Fruit fly (Drosophila melanogaster) whole organism, embryonic: ENCODE data around the gene Cp18.

Experiments used
- ATbp ChIP-seq: fragments of 200-800 bp; sonication (Bioruptor generic); optimal IDR thresholded peaks from 2 replicates; lab custom pipeline; 2017; ENCODE audit warnings: missing biosample characterization, mild to moderate bottlenecking, missing genetic modification characterization, missing genetic modification reagents
- Abd-B ChIP-seq: fragments of 200-800 bp; sonication (Bioruptor generic); optimal IDR thresholded peaks from 2 replicates; lab custom pipeline; 2018; ENCODE audit warnings: missing biosample characterization, mild to moderate bottlenecking, missing genetic modification characterization, moderate library complexity
- Adf1 ChIP-seq: fragments of 200-800 bp; sonication (Bioruptor generic); IDR thresholded peaks from 2 replicates; pipeline ENCODE4 v1.3.6; 2022; ENCODE audit warnings: missing biosample characterization, missing genetic modification characterization
- B-H2 ChIP-seq: fragments of 200-800 bp; sonication (Bioruptor generic); optimal IDR thresholded peaks from 2 replicates; lab custom pipeline; 2018; ENCODE audit warnings: missing biosample characterization, mild to moderate bottlenecking, missing genetic modification characterization
- BtbVII ChIP-seq: fragments of 200-800 bp; sonication (Bioruptor generic); optimal IDR thresholded peaks from 3 replicates; lab custom pipeline; 2017; ENCODE audit warnings: missing biosample characterization, mild to moderate bottlenecking, missing genetic modification characterization
- CG10959 ChIP-seq: fragments of 200-800 bp; sonication (Bioruptor generic); IDR thresholded peaks from 2 replicates; pipeline ENCODE4 v1.3.6; 2022; ENCODE audit warnings: missing biosample characterization, missing genetic modification characterization
- CG11085 ChIP-seq: fragments of 200-800 bp; sonication (Bioruptor generic); IDR thresholded peaks from 2 replicates; pipeline ENCODE4 v1.3.6; 2022; ENCODE audit warnings: missing biosample characterization, missing genetic modification characterization
- CG13775 ChIP-seq: fragments of 200-800 bp; sonication (Bioruptor generic); optimal IDR thresholded peaks from 3 replicates; lab custom pipeline; 2017; ENCODE audit warnings: missing biosample characterization, mild to moderate bottlenecking, missing genetic modification characterization
- CG14014 ChIP-seq: fragments of 200-800 bp; sonication (Bioruptor generic); IDR thresholded peaks from 2 replicates; pipeline ENCODE4 v1.3.6; 2022; ENCODE audit warnings: missing biosample characterization, missing genetic modification characterization
- CG17568 ChIP-seq: fragments of 200-800 bp; sonication (Bioruptor generic); optimal IDR thresholded peaks from 2 replicates; lab custom pipeline; 2018; ENCODE audit warnings: missing biosample characterization, mild to moderate bottlenecking, missing genetic modification characterization, moderate library complexity
- CG1792 ChIP-seq: fragments of 200-800 bp; sonication (Bioruptor generic); optimal IDR thresholded peaks from 2 replicates; lab custom pipeline; 2016; ENCODE audit warnings: missing biosample characterization, missing genetic modification characterization
- CG1832 ChIP-seq: fragments of 200-800 bp; sonication (Bioruptor generic); optimal IDR thresholded peaks from 2 replicates; lab custom pipeline; 2017; ENCODE audit warnings: missing biosample characterization, mild to moderate bottlenecking, missing genetic modification characterization, inconsistent platforms
- CG34224 ChIP-seq: fragments of 200-800 bp; sonication (Bioruptor generic); IDR thresholded peaks from 3 replicates; pipeline ENCODE4 v1.3.6; 2022; ENCODE audit warnings: missing biosample characterization, missing genetic modification characterization; ENCODE audit not compliant: partially characterized antibody
- CG42726 ChIP-seq: fragments of 200-800 bp; sonication (Bioruptor generic); IDR thresholded peaks from 2 replicates; pipeline ENCODE4 v1.3.6; 2022; ENCODE audit warnings: missing biosample characterization, missing genetic modification characterization; ENCODE audit not compliant: partially characterized antibody
- CG4360 ChIP-seq: fragments of 200-800 bp; sonication (Bioruptor generic); IDR thresholded peaks from 2 replicates; pipeline ENCODE4 v1.3.6; 2022; ENCODE audit warnings: missing biosample characterization, missing genetic modification characterization
- CG7357 ChIP-seq: fragments of 200-800 bp; sonication (Bioruptor generic); IDR thresholded peaks from 3 replicates; pipeline ENCODE4 v1.3.6; 2022; ENCODE audit warnings: missing biosample characterization, missing genetic modification characterization
- D ChIP-seq, 2 experiments: fragments of 200-800 bp in 1 of 2; fragments of >200 bp in 1 of 2; sonication (Bioruptor generic) in 1 of 2; optimal IDR thresholded peaks; 2 replicates in 1 of 2; 3 replicates in 1 of 2; lab custom pipeline; 2017; ENCODE audit warnings: mild to moderate bottlenecking in 1 of 2, missing biosample characterization in 1 of 2, missing genetic modification characterization in 1 of 2, missing genetic modification reagents in 1 of 2
- D19B ChIP-seq: fragments of 200-800 bp; sonication (Bioruptor generic); optimal IDR thresholded peaks from 2 replicates; lab custom pipeline; 2017; ENCODE audit warnings: missing biosample characterization, mild to moderate bottlenecking, missing genetic modification characterization
- Doc2 ChIP-seq: fragments of 200-800 bp; sonication (Bioruptor generic); IDR thresholded peaks from 2 replicates; pipeline ENCODE4 v1.3.6; 2022; ENCODE audit warnings: missing biosample characterization, missing genetic modification characterization
- Doc3 ChIP-seq: fragments of 200-800 bp; sonication (Bioruptor generic); IDR thresholded peaks from 3 replicates; pipeline ENCODE4 v1.3.6; 2022; ENCODE audit warnings: missing biosample characterization, missing genetic modification characterization; ENCODE audit not compliant: partially characterized antibody
- Hand ChIP-seq: fragments of 200-800 bp; sonication (Bioruptor generic); optimal IDR thresholded peaks from 2 replicates; lab custom pipeline; 2017; ENCODE audit warnings: mild to moderate bottlenecking, missing biosample characterization, missing genetic modification reagents, missing genetic modification characterization
- HmgZ ChIP-seq: fragments of 200-800 bp; sonication (Bioruptor generic); optimal IDR thresholded peaks from 2 replicates; lab custom pipeline; 2018; ENCODE audit warnings: missing biosample characterization, mild to moderate bottlenecking, missing genetic modification characterization
- Lhr ChIP-seq: fragments of 200-800 bp; sonication (Bioruptor generic); optimal IDR thresholded peaks from 3 replicates; lab custom pipeline; 2017; ENCODE audit warnings: mild to moderate bottlenecking, missing biosample characterization, missing genetic modification reagents, missing genetic modification characterization
- Lim3 ChIP-seq: fragments of 200-800 bp; sonication (Bioruptor generic); IDR thresholded peaks from 2 replicates; pipeline ENCODE4 v1.3.6; 2022; ENCODE audit warnings: missing biosample characterization, missing genetic modification characterization
- Mrtf ChIP-seq: fragments of 200-800 bp; sonication (Bioruptor generic); IDR thresholded peaks from 3 replicates; pipeline ENCODE4 v1.3.6; 2022; ENCODE audit warnings: missing biosample characterization, missing genetic modification characterization
- Nf-YC ChIP-seq: fragments of 200-800 bp; optimal IDR thresholded peaks from 3 replicates; lab custom pipeline; 2019; ENCODE audit warnings: missing biosample characterization, mild to moderate bottlenecking, missing genetic modification characterization, moderate library complexity
- Oaz ChIP-seq: fragments of 200-800 bp; sonication (Bioruptor generic); IDR thresholded peaks from 2 replicates; pipeline ENCODE4 v1.3.6; 2022; ENCODE audit warnings: missing biosample characterization, missing genetic modification characterization
- Xrp1 ChIP-seq: fragments of 200-800 bp; sonication (Bioruptor generic); IDR thresholded peaks from 2 replicates; pipeline ENCODE4 v1.3.6; 2022; ENCODE audit warnings: missing biosample characterization, missing genetic modification characterization
- ap ChIP-seq: fragments of 200-800 bp; sonication (Bioruptor generic); IDR thresholded peaks from 2 replicates; pipeline ENCODE4 v1.3.6; 2022; ENCODE audit warnings: missing biosample characterization, missing genetic modification characterization
- bsh ChIP-seq, 2 experiments: fragments of 200-800 bp; sonication (Bioruptor generic); optimal IDR thresholded peaks; 2 replicates each; lab custom pipeline; 2017 to 2018; ENCODE audit warnings: mild to moderate bottlenecking in 2 of 2, missing biosample characterization in 2 of 2, missing genetic modification characterization in 2 of 2, moderate library complexity in 1 of 2
- cad ChIP-seq: fragments of >200 bp; optimal IDR thresholded peaks from 2 replicates; lab custom pipeline; 2017; ENCODE audit warnings: missing biosample characterization, missing genetic modification characterization
- da ChIP-seq: fragments of 200-800 bp; sonication (Bioruptor generic); optimal IDR thresholded peaks from 2 replicates; lab custom pipeline; 2016; ENCODE audit warnings: missing biosample characterization, missing genetic modification characterization
- emc ChIP-seq: fragments of 200-800 bp; sonication (Bioruptor generic); optimal IDR thresholded peaks from 2 replicates; lab custom pipeline; 2016; ENCODE audit warnings: missing biosample characterization, missing genetic modification characterization
- ems ChIP-seq: fragments of 200-800 bp; sonication (Bioruptor generic); optimal IDR thresholded peaks from 3 replicates; lab custom pipeline; 2016; ENCODE audit warnings: missing biosample characterization, missing genetic modification characterization
- en ChIP-seq: fragments of 200-800 bp; sonication (Bioruptor generic); optimal IDR thresholded peaks from 2 replicates; lab custom pipeline; 2016; ENCODE audit warnings: missing biosample characterization, missing genetic modification characterization
- fd3F ChIP-seq: fragments of 200-800 bp; sonication (Bioruptor generic); optimal IDR thresholded peaks from 2 replicates; lab custom pipeline; 2018; ENCODE audit warnings: missing biosample characterization, mild to moderate bottlenecking, missing genetic modification characterization, moderate library complexity
- gsb ChIP-seq: fragments of 200-800 bp; sonication (Bioruptor generic); IDR thresholded peaks from 2 replicates; pipeline ENCODE4 v1.3.6; 2022; ENCODE audit warnings: missing biosample characterization, missing genetic modification characterization
- hth ChIP-seq: fragments of >200 bp; optimal IDR thresholded peaks from 2 replicates; lab custom pipeline; 2017; ENCODE audit warnings: inconsistent platforms
- jigr1 ChIP-seq: fragments of 200-800 bp; sonication (Bioruptor generic); IDR thresholded peaks from 3 replicates; pipeline ENCODE4 v1.3.6; 2022; ENCODE audit warnings: missing biosample characterization, missing genetic modification characterization
- odd ChIP-seq: fragments of 200-800 bp; sonication (Bioruptor generic); optimal IDR thresholded peaks from 2 replicates; lab custom pipeline; 2017; ENCODE audit warnings: missing biosample characterization, mild to moderate bottlenecking, missing genetic modification characterization
- pita ChIP-seq: fragments of 200-800 bp; sonication (Bioruptor generic); optimal IDR thresholded peaks from 2 replicates; lab custom pipeline; 2017; ENCODE audit warnings: missing biosample characterization, mild to moderate bottlenecking, missing genetic modification characterization
- pros ChIP-seq: fragments of 200-800 bp; sonication (Bioruptor generic); optimal IDR thresholded peaks from 3 replicates; lab custom pipeline; 2019; ENCODE audit warnings: missing biosample characterization, mild to moderate bottlenecking, missing genetic modification characterization, moderate library complexity
- ranshi ChIP-seq: fragments of 200-800 bp; sonication (Bioruptor generic); IDR thresholded peaks from 2 replicates; pipeline ENCODE4 v1.3.6; 2022; ENCODE audit warnings: missing biosample characterization, missing genetic modification characterization
- repo ChIP-seq: fragments of 200-800 bp; sonication (Bioruptor generic); optimal IDR thresholded peaks from 2 replicates; lab custom pipeline; 2016; ENCODE audit warnings: missing biosample characterization, missing genetic modification characterization
- sens ChIP-seq: fragments of 200-800 bp; sonication (Bioruptor generic); peaks from one replicate; lab custom pipeline; 2016; ENCODE audit warnings: missing biosample characterization, missing genetic modification characterization
- shn ChIP-seq: fragments of 200-800 bp; sonication (Bioruptor generic); optimal IDR thresholded peaks from 3 replicates; lab custom pipeline; 2016; ENCODE audit warnings: missing biosample characterization, missing genetic modification characterization
- stc ChIP-seq: fragments of 200-800 bp; sonication (Bioruptor generic); IDR thresholded peaks from 2 replicates; pipeline ENCODE4 v1.3.6; 2022; ENCODE audit warnings: missing biosample characterization, missing genetic modification characterization
- tgo ChIP-seq: fragments of 200-800 bp; sonication (Bioruptor generic); IDR thresholded peaks from 3 replicates; pipeline ENCODE4 v1.3.6; 2022; ENCODE audit warnings: missing biosample characterization, missing genetic modification characterization
- unpg ChIP-seq: fragments of 200-800 bp; sonication (Bioruptor generic); optimal IDR thresholded peaks from 3 replicates; lab custom pipeline; 2018; ENCODE audit warnings: missing biosample characterization, mild to moderate bottlenecking, missing genetic modification characterization, moderate library complexity
- usp ChIP-seq: fragments of >200 bp; optimal IDR thresholded peaks from 2 replicates; lab custom pipeline; 2017; ENCODE audit warnings: missing biosample characterization, missing genetic modification characterization

The Cp18 gene

dm6 chr3L:8763037-8763454, 36.5 kb downstream of the Cp18 start (continued):
- peak; percentile 3 for TF ChIP-seq shn
- 0 out of 2 replicates have a peak, but pooled peaks have one; percentile 18 for TF ChIP-seq Adf1 (GFP tag; lab: Robert Waterston, UW)
- TF ChIP-seq CG7357, result no peak
- no peak for TF ChIP-seq pita
- peak; percentile 54; the same call in 1 of the 2 replicates for TF ChIP-seq gsb (GFP tag; lab: Robert Waterston, UW)
- peak in 1 of 2 experiments; percentile 46 for TF ChIP-seq bsh (GFP tag; optimal IDR thresholded peaks at IDR 0.05; lab: Kevin White, UChicago)
- TF ChIP-seq unpg (GFP tag; lab: Kevin White, UChicago), result peak; percentile 45
- TF ChIP-seq D19B, result peak; percentile 70
- TF ChIP-seq Xrp1 (GFP tag; lab: Robert Waterston, UW), result peak; percentile 43; the same call in 1 of the 2 replicates
- TF ChIP-seq ranshi (GFP tag; lab: Robert Waterston, UW), result 0 out of 2 replicates have a peak, but pooled peaks have one; percentile 33
- TF ChIP-seq tgo (GFP tag; lab: Robert Waterston, UW), result peak; percentile 36; the same call in 1 of the 3 replicates
- 0 out of 2 replicates have a peak, but pooled peaks have one; percentile 44 for TF ChIP-seq CG11085 (GFP tag; lab: Robert Waterston, UW)
- TF ChIP-seq, all 482 proteins: peak for 163

DNA sequence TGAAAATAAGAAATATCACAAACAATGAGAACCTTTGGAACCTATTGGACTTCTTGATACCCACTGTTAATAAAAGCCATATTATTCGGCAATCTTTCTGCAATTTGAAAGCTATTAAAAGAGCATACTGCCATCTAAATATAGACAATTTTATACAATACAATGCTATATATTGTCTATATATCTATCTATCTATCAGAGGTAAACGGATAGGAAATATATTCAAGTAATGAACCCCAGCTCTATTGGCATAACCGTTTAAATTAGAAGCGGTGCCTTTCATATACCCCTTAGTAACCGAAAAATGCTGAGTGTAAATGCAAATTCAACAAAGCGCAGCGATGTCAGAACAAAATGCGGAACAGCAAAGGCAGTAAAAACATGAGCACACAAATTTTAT, 37.2 kb downstream of the Cp18 start:
- TF ChIP-seq Abd-B (no peak), odd (GFP tag; lab: Kevin White, UChicago) (no peak), CG4360 (no peak), Doc3 (GFP tag; lab: Robert Waterston, UW) (no peak), jigr1 (no peak), da (no peak), D19B (no peak), ems (GFP tag; lab: Kevin White, UChicago) (no peak), D (optimal IDR thresholded peaks at IDR 0.05; lab: Kevin White, UChicago) (no peak), D (GFP tag; optimal IDR thresholded peaks at IDR 0.05; lab: Kevin White, UChicago) (no peak), en (GFP tag; lab: Kevin White, UChicago) (no peak), Lim3 (GFP tag; lab: Robert Waterston, UW) (no peak)

DNA sequence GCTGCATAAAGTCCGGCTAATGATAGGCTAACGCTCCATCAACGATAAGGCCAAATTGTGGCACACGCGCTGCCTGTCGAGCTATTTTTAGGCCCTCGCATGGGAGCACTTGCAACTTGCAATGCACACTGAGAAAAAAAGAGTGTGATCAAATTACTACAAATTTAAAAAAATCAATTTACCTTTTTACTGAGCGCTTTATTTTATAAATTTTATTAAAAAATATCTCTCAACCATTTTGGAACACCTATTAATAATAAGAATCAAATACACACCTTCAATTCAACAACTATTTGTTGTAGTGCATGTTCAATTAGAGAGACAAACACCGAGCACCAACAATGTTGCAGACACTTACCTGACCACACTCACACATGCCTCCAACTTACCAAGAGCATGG, 38.9 kb downstream of the Cp18 start:
- peak; percentile 67 for TF ChIP-seq ap (GFP tag; lab: Robert Waterston, UW)
- TF ChIP-seq cad, result no peak
- TF ChIP-seq CG1792 (GFP tag; lab: Kevin White, UChicago), result no peak
- peak; percentile 55 for TF ChIP-seq stc (GFP tag; lab: Robert Waterston, UW)
- TF ChIP-seq CG34224, result no peak
- TF ChIP-seq repo (GFP tag; lab: Kevin White, UChicago), result no peak
- no peak for TF ChIP-seq CG13775 (GFP tag; lab: Kevin White, UChicago)
- TF ChIP-seq sens (GFP tag; lab: Kevin White, UChicago), result no peak
- TF ChIP-seq CG1832, result no peak
- no peak for TF ChIP-seq hth (lab: Kevin White, UChicago)
- no peak for TF ChIP-seq CG17568 (GFP tag; lab: Kevin White, UChicago)
- no peak for TF ChIP-seq Lhr (GFP tag; lab: Kevin White, UChicago)
- TF ChIP-seq Doc2, result no peak
- no peak for TF ChIP-seq CG42726
- peak; percentile 14 for TF ChIP-seq Oaz (GFP tag; lab: Robert Waterston, UW)
- TF ChIP-seq pros, result no peak
- TF ChIP-seq usp, result no peak
- TF ChIP-seq BtbVII (GFP tag; lab: Kevin White, UChicago), result no peak
- TF ChIP-seq emc (GFP tag; lab: Kevin White, UChicago), result no peak
- TF ChIP-seq B-H2, result no peak
- TF ChIP-seq Nf-YC (tag; lab: Kevin White, UChicago), result no peak
- TF ChIP-seq Hand (GFP tag; lab: Kevin White, UChicago), result no peak
- TF ChIP-seq fd3F (GFP tag; lab: Kevin White, UChicago), result no peak
- TF ChIP-seq Mrtf (GFP tag; lab: Robert Waterston, UW), result peak; percentile 39; the same call in 1 of the 3 replicates
- no peak; the same call in 1 of the 2 replicates for TF ChIP-seq CG14014 (GFP tag; lab: Robert Waterston, UW)
- TF ChIP-seq CG10959, result peak; percentile 37
- no peak for TF ChIP-seq ATbp (GFP tag; lab: Kevin White, UChicago)
- TF ChIP-seq HmgZ (tag; lab: Kevin White, UChicago), result no peak
